Worm (Caenorhabditis elegans) whole organism, young adult: Measurements from ENCODE around the gene F54H12.2.

Experiments used
- ceh-91 ChIP-seq: fragments of 200-800 bp; sonication (Bioruptor generic); IDR thresholded peaks from 2 replicates; pipeline ENCODE4 v1.3.6; 2022; ENCODE audit warnings: missing genetic modification reagents, missing genetic modification characterization, missing compliant biosample characterization
- ets-4 ChIP-seq: fragments of 200-800 bp; sonication (Bioruptor generic); optimal IDR thresholded peaks from 2 replicates; lab custom pipeline; 2018; ENCODE audit warnings: mild to moderate bottlenecking, missing genetic modification characterization, missing compliant biosample characterization
- pha-4 ChIP-seq: fragments of 150-350 bp; sonication (generic microtip); optimal IDR thresholded peaks from 2 replicates; lab custom pipeline; 2014; ENCODE audit warnings: missing biosample characterization, missing genetic modification reagents, missing genetic modification characterization
- sdz-38 ChIP-seq: sonication (generic microtip); optimal IDR thresholded peaks from 2 replicates; lab custom pipeline; 2016; ENCODE audit warnings: missing genotype, missing genetic modification characterization, missing compliant biosample characterization
- tlf-1 ChIP-seq: fragments of 200-800 bp; sonication (Bioruptor generic); optimal IDR thresholded peaks from 2 replicates; lab custom pipeline; 2018; ENCODE audit warnings: mild to moderate bottlenecking, missing genetic modification characterization, missing compliant biosample characterization
- xnd-1 ChIP-seq: sonication (generic microtip); optimal IDR thresholded peaks from 2 replicates; lab custom pipeline; 2016; ENCODE audit warnings: missing genotype, missing genetic modification reagents, missing genetic modification characterization, missing compliant biosample characterization

DNA sequence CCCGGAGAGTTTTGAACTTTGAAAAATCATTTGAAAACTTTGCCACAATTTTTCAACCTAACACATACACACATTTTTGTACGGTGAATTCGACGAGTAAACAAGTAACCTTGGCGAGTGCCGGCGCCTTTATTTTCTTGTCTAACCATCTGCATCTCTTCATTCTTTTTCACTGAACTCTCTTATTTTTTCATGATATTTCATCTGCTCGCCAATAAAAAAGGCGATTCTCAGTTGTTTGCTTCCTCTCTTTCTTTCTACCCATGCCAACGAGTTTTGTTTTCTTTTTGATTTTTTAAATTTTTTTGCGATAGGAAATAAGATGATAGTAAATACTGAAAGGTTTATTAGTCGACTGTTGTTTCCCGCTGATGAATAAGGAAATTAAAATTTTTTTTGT is 14.3 kb downstream of the F54H12.2 start:
- TF ChIP-seq tlf-1 (GFP tag; lab: Kevin White, UChicago) = no peak
- no peak for TF ChIP-seq ceh-91 (GFP tag; lab: Robert Waterston, UW)
- no peak for TF ChIP-seq xnd-1 (tag; lab: Kevin White, UChicago)
- no peak for TF ChIP-seq sdz-38 (tag; lab: Kevin White, UChicago)
- no peak for TF ChIP-seq ets-4 (GFP tag; lab: Kevin White, UChicago)
- TF ChIP-seq pha-4 (tag; lab: Kevin White, UChicago) = peak; percentile 14
